Worm (Caenorhabditis elegans): ENCODE results near the gene apx-1.

Gene apx-1

DNA sequence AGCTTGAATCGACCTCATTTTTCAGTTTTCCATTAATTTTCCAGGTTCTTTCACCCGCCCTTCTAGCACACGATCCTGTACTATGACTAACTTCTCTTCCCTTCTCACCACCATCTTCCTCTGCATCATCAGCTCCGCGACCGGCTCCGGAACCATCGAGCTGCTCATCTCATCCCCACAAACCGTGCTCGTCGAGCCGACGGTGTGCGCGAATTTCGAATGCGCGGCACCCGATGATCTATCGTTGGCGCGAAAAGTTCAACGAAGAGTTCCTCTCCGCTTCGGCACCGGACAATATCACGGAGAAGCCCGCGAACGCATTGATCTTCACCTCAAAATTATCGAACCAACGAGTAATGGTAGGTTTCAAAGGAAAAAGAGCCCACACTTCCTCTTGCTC lies at the start of gene apx-1:
TSS of gene apx-1 (plus strand) at position 50 of the 400 bp plus-strand sequence.
- no peak for TF ChIP-seq ham-2 (GFP tag; optimal IDR thresholded peaks at IDR 0.05)
- TF ChIP-seq elt-1 (tag; optimal IDR thresholded peaks at IDR 0.05; ENCODE audit: borderline replicate concordance, insufficient read depth) = no peak
- no peak for TF ChIP-seq elt-3 (tag; optimal IDR thresholded peaks at IDR 0.05)
- no peak for TF ChIP-seq mep-1 (tag; optimal IDR thresholded peaks at IDR 0.05)
- no peak for TF ChIP-seq mab-5 (tag; optimal IDR thresholded peaks at IDR 0.05)
- no peak for TF ChIP-seq unc-39 (tag; optimal IDR thresholded peaks at IDR 0.05)
- TF ChIP-seq zip-8 (tag; optimal IDR thresholded peaks at IDR 0.05) = no peak
- TF ChIP-seq ztf-11 (tag; optimal IDR thresholded peaks at IDR 0.05) = no peak
- no peak for TF ChIP-seq sptf-1 (tag; optimal IDR thresholded peaks at IDR 0.05)
- no peak for TF ChIP-seq nhr-28 (tag; optimal IDR thresholded peaks at IDR 0.05)
- no peak for TF ChIP-seq sem-2 (GFP tag; optimal IDR thresholded peaks at IDR 0.05)
- no peak for TF ChIP-seq bed-3 (GFP tag; optimal IDR thresholded peaks at IDR 0.05)
- TF ChIP-seq blmp-1 (tag; optimal IDR thresholded peaks at IDR 0.05) = no peak
- no peak for TF ChIP-seq lin-32 (GFP tag; optimal IDR thresholded peaks at IDR 0.05)
- TF ChIP-seq nhr-237 (tag; optimal IDR thresholded peaks at IDR 0.05) = no peak
- TF ChIP-seq hlh-1 (tag; optimal IDR thresholded peaks at IDR 0.05) = no peak
- no peak for TF ChIP-seq nhr-2 (tag; optimal IDR thresholded peaks at IDR 0.05)
- TF ChIP-seq pha-4 (tag; optimal IDR thresholded peaks at IDR 0.05) = no peak
- no peak for TF ChIP-seq drap-1 (GFP tag; optimal IDR thresholded peaks at IDR 0.05)

DNA sequence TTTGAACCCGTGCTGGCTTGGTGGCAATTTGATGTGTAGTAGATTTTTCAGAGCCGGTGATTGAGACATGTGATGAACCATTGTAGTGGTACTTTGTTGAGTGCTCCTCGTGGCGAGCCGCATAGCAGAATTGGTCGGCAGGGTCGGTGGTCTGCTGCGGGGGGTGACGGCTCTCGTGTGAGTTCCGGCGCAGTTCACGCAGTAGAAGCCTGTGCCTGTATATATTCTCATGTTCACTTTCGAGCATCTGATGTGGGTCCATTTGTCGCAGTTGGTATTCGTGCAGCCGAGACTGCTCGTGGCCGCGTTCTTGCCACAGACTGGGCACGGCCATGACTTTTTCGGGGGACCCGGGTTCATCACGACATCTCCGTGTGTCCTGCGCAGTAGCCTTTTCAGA lies 47.7 kb upstream of the apx-1 start:
- TF ChIP-seq ces-1 (GFP tag; optimal IDR thresholded peaks at IDR 0.05) (no peak), mep-1 (tag; optimal IDR thresholded peaks at IDR 0.05) (no peak), flh-1 (GFP tag; optimal IDR thresholded peaks at IDR 0.05) (no peak), ceh-43 (GFP tag; optimal IDR thresholded peaks at IDR 0.05) (no peak), nhr-76 (tag; optimal IDR thresholded peaks at IDR 0.05) (no peak), drap-1 (GFP tag; optimal IDR thresholded peaks at IDR 0.05) (no peak), lin-32 (GFP tag; optimal IDR thresholded peaks at IDR 0.05) (no peak), snpc-4 (tag; optimal IDR thresholded peaks at IDR 0.05) (no peak), blmp-1 (tag; optimal IDR thresholded peaks at IDR 0.05) (no peak), M03D4.4 (tag; optimal IDR thresholded peaks at IDR 0.05) (no peak), nhr-237 (tag; optimal IDR thresholded peaks at IDR 0.05) (no peak), nhr-12 (tag; optimal IDR thresholded peaks at IDR 0.05) (no peak), bed-3 (GFP tag; optimal IDR thresholded peaks at IDR 0.05) (no peak), tbx-8 (GFP tag; optimal IDR thresholded peaks at IDR 0.05) (no peak), zip-8 (tag; optimal IDR thresholded peaks at IDR 0.05) (no peak), elt-1 (tag; optimal IDR thresholded peaks at IDR 0.05; ENCODE audit: borderline replicate concordance, insufficient read depth) (no peak), ham-2 (GFP tag; optimal IDR thresholded peaks at IDR 0.05) (no peak)

DNA sequence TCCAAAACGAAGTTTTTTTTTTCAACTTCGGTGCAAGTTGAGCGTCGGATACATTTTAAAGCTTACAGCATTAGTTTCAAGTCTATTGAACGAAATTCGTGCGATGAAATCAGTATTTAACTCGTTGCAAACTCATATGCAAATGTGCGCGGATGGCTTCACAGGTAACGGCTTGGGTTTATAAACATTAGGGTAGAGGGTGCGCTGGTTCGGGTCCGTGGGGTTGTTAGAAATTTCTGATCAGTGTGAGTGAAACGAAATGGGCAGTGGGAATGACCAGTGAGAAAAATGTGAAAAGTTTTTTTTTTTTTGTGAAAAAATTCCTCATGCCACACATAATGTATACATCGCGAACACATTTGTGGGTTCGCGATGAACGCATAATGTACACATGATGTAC lies 46.9 kb upstream of the apx-1 start:
- TF ChIP-seq lin-32 (GFP tag; optimal IDR thresholded peaks at IDR 0.05) = no peak
- TF ChIP-seq bed-3 (GFP tag; optimal IDR thresholded peaks at IDR 0.05) = no peak
- no peak for TF ChIP-seq ham-2 (GFP tag; optimal IDR thresholded peaks at IDR 0.05)

DNA sequence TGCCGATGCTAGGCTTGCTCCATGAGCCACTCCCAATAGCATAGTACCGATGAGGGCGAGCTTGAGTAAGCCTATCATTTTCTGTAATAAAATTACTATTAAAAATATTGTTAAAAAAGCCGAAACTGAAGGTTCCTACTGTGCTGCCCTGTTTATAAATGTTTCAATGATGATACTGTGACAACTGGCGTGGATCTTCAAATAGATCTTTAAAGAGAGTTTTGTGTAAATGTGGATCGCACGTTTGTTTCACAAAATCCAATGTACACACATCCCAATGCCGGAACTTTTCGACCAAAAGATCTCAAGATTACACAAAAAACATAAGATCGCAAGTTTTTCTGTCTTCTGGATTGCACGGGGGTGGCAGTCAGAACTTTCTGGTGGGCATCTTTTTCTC lies 44.6 kb upstream of the apx-1 start, which contains the start of gene C36C5.14:
TSS of gene C36C5.14 (minus strand) at position 101 of the 400 bp plus-strand sequence.
- TF ChIP-seq bed-3 (GFP tag; optimal IDR thresholded peaks at IDR 0.05) (no peak), hlh-1 (tag; optimal IDR thresholded peaks at IDR 0.05) (no peak), lsy-2 (tag; optimal IDR thresholded peaks at IDR 0.05) (no peak), sptf-1 (tag; optimal IDR thresholded peaks at IDR 0.05) (no peak), elt-3 (tag; optimal IDR thresholded peaks at IDR 0.05) (no peak), elt-1 (tag; optimal IDR thresholded peaks at IDR 0.05; ENCODE audit: borderline replicate concordance, insufficient read depth) (no peak), ceh-43 (GFP tag; optimal IDR thresholded peaks at IDR 0.05) (no peak), nhr-12 (tag; optimal IDR thresholded peaks at IDR 0.05) (no peak), M03D4.4 (tag; optimal IDR thresholded peaks at IDR 0.05) (no peak), nhr-237 (tag; optimal IDR thresholded peaks at IDR 0.05) (no peak), lin-32 (GFP tag; optimal IDR thresholded peaks at IDR 0.05) (no peak), snpc-4 (tag; optimal IDR thresholded peaks at IDR 0.05) (no peak), ztf-11 (tag; optimal IDR thresholded peaks at IDR 0.05) (no peak), mls-2 (tag; optimal IDR thresholded peaks at IDR 0.05) (no peak), flh-1 (GFP tag; optimal IDR thresholded peaks at IDR 0.05) (no peak), cnd-1 (tag; optimal IDR thresholded peaks at IDR 0.05) (no peak), ceh-83 (GFP tag; optimal IDR thresholded peaks at IDR 0.05) (no peak), ham-2 (GFP tag; optimal IDR thresholded peaks at IDR 0.05) (no peak), tbx-8 (GFP tag; optimal IDR thresholded peaks at IDR 0.05) (no peak)

DNA sequence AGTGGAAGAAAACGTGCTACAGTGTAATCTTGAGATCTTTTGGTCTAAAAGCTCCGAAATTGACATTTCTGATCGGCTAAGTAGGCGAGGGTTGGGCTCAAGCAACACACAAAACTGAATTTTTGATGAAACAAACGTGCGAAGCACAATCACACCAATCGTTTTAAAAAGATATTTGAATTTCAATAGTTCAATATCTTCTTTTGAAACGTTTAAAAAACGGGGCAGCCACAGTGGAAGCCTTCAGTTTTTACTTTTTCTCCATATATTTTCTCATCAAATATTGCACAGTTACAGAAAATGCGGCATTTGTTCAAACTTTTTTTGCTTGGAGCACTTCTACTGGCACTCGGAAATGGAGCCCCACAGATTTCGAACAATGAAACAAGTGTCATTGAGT lies 43.7 kb upstream of the apx-1 start, which contains the start of gene C36C5.4:
TSS of gene C36C5.4 (plus strand) at position 301 of the 400 bp plus-strand sequence.
- TF ChIP-seq ztf-11 (tag; optimal IDR thresholded peaks at IDR 0.05) = no peak
- no peak for TF ChIP-seq lin-32 (GFP tag; optimal IDR thresholded peaks at IDR 0.05)
- no peak for TF ChIP-seq unc-39 (tag; optimal IDR thresholded peaks at IDR 0.05)
- no peak for TF ChIP-seq tbx-8 (GFP tag; optimal IDR thresholded peaks at IDR 0.05)
- TF ChIP-seq lsy-2 (tag; optimal IDR thresholded peaks at IDR 0.05) = no peak
- no peak for TF ChIP-seq bed-3 (GFP tag; optimal IDR thresholded peaks at IDR 0.05)
- TF ChIP-seq hlh-1 (tag; optimal IDR thresholded peaks at IDR 0.05) = no peak
- TF ChIP-seq ceh-39 (tag; optimal IDR thresholded peaks at IDR 0.05) = no peak
- TF ChIP-seq nhr-2 (tag; optimal IDR thresholded peaks at IDR 0.05) = no peak
- TF ChIP-seq cnd-1 (tag; optimal IDR thresholded peaks at IDR 0.05) = no peak
- TF ChIP-seq pha-4 (tag; optimal IDR thresholded peaks at IDR 0.05) = no peak

All from whole organism, mixed stage, embryonic.